Worm (Caenorhabditis elegans) whole organism, late embryonic: ENCODE measurements around the gene W04D2.4.

Experiments
- T23F11.4 ChIP-seq: fragments of 200-800 bp; sonication (Bioruptor generic); optimal IDR thresholded peaks from 2 replicates; lab custom pipeline; 2018; ENCODE audit warnings: mild to moderate bottlenecking, missing genetic modification characterization, missing compliant biosample characterization
- elt-2 ChIP-seq: sonication (generic microtip); optimal IDR thresholded peaks from 2 replicates; lab custom pipeline; 2016; ENCODE audit warnings: missing genetic modification reagents, missing genetic modification characterization, missing compliant biosample characterization
- eyg-1 ChIP-seq: sonication (generic microtip); optimal IDR thresholded peaks from 2 replicates; lab custom pipeline; 2016; ENCODE audit warnings: missing genotype, missing genetic modification characterization, missing compliant biosample characterization
- fax-1 ChIP-seq: sonication (generic microtip); optimal IDR thresholded peaks from 2 replicates; lab custom pipeline; 2016; ENCODE audit warnings: missing genotype, missing genetic modification characterization, missing compliant biosample characterization
- gmeb-2 ChIP-seq: sonication (generic microtip); optimal IDR thresholded peaks from 2 replicates; lab custom pipeline; 2016; ENCODE audit warnings: missing genetic modification characterization, inconsistent platforms, missing compliant biosample characterization
- hlh-30 ChIP-seq: sonication (generic microtip); optimal IDR thresholded peaks from 2 replicates; lab custom pipeline; 2017; ENCODE audit warnings: antibody characterized with exemption, missing genetic modification characterization, missing compliant biosample characterization; ENCODE audit not compliant: insufficient read depth
- lim-6 ChIP-seq: sonication (generic microtip); optimal IDR thresholded peaks from 2 replicates; lab custom pipeline; 2016; ENCODE audit warnings: missing genetic modification characterization, missing compliant biosample characterization
- nfya-1 ChIP-seq: sonication (generic microtip); optimal IDR thresholded peaks from 2 replicates; lab custom pipeline; 2017; ENCODE audit warnings: missing genetic modification characterization, mild to moderate bottlenecking, missing compliant biosample characterization, antibody characterized with exemption, moderate library complexity
- nhr-11 ChIP-seq: fragments of 150-350 bp; optimal IDR thresholded peaks from 2 replicates; lab custom pipeline; 2014; ENCODE audit warnings: missing biosample characterization, missing genetic modification characterization
- pha-4 ChIP-seq: fragments of 150-350 bp; optimal IDR thresholded peaks from 2 replicates; lab custom pipeline; 2018; ENCODE audit warnings: missing biosample characterization, missing genetic modification reagents, missing genetic modification characterization
- tbx-7 ChIP-seq: sonication (generic microtip); optimal IDR thresholded peaks from 2 replicates; lab custom pipeline; 2016; ENCODE audit warnings: missing genotype, missing genetic modification characterization, missing compliant biosample characterization
- unc-3 ChIP-seq, 2 experiments: fragments of 200-800 bp in 1 of 2; sonication (Bioruptor generic) in 1 of 2; sonication (generic microtip) in 1 of 2; conservative IDR thresholded peaks in 1 of 2; optimal IDR thresholded peaks in 1 of 2; 2 replicates each; pipeline versions ENCODE4 v1.3.6 to Lab custom; 2016 to 2022; ENCODE audit warnings: missing compliant biosample characterization in 2 of 2, missing genetic modification characterization in 2 of 2, missing genetic modification reagents in 1 of 2

- no peak for TF ChIP-seq hlh-30
- no peak for TF ChIP-seq nfya-1
- TF ChIP-seq eyg-1 (tag; lab: Kevin White, UChicago): no peak
- TF ChIP-seq pha-4 (tag; lab: Kevin White, UChicago): no peak
- no peak for TF ChIP-seq tbx-7 (tag; lab: Kevin White, UChicago)
- TF ChIP-seq T23F11.4 (GFP tag; lab: Kevin White, UChicago): no peak
- TF ChIP-seq elt-2 (tag; lab: Kevin White, UChicago): no peak
- no peak for TF ChIP-seq fax-1 (tag; lab: Kevin White, UChicago)
- TF ChIP-seq lim-6 (tag; lab: Kevin White, UChicago): no peak
- TF ChIP-seq gmeb-2 (tag; lab: Kevin White, UChicago): no peak
- TF ChIP-seq nhr-11: no peak
- no peak for TF ChIP-seq unc-3 (GFP tag; conservative IDR thresholded peaks at IDR 0.05; lab: Robert Waterston, UW)
- no peak for TF ChIP-seq unc-3 (tag; optimal IDR thresholded peaks at IDR 0.05; lab: Kevin White, UChicago)
Observed at ce11 chrV:12466653-12467052, 30.9 kb downstream of the W04D2.4 start.
